Fruit fly (Drosophila melanogaster): ENCODE measurements around the gene CG14891.

CG14891 gene

DNA sequence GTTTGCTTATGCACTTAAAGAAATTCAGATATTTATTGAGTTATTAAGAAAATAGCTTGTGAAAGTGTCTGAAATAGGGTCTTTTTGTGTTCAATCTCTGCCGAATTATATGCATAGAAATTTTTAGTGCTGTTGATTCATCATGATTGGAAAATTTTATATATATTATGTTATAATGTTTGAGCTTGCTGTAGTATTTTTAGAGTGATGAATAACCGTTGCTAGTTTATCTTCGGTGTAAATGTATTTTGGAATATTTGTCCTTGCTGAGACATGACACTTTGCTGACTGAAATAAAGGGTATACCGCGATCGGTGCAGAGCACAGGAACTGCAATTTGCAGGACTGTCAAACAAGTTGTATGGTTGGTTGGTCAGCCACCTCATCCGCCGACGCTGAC, 29.4 kb upstream of the CG14891 start (continued):
- TF ChIP-seq CG11294 (GFP tag; IDR thresholded peaks at IDR 0.05) (no peak), Hr38 (GFP tag; optimal IDR thresholded peaks at IDR 0.05) (no peak), Hr4 (GFP tag; optimal IDR thresholded peaks at IDR 0.05) (peak; percentile 9)

dm6 chr3R:16542538-16542937, 28.8 kb upstream of the CG14891 start:
- TF ChIP-seq CG6163 (GFP tag; IDR thresholded peaks at IDR 0.05) (peak; percentile 6; the same call in 1 of the 3 replicates), CG6808 (GFP tag; optimal IDR thresholded peaks at IDR 0.05) (no peak), eg (GFP tag; IDR thresholded peaks at IDR 0.05) (no peak), Eip78C (GFP tag) (peak; percentile 22), dsx (GFP tag; optimal IDR thresholded peaks at IDR 0.05; ENCODE audit: poor library complexity, severe bottlenecking) (peak; percentile 93), CG6792 (GFP tag; optimal IDR thresholded peaks at IDR 0.05) (no peak), CG34406 (GFP tag; optimal IDR thresholded peaks at IDR 0.05) (no peak)

DNA sequence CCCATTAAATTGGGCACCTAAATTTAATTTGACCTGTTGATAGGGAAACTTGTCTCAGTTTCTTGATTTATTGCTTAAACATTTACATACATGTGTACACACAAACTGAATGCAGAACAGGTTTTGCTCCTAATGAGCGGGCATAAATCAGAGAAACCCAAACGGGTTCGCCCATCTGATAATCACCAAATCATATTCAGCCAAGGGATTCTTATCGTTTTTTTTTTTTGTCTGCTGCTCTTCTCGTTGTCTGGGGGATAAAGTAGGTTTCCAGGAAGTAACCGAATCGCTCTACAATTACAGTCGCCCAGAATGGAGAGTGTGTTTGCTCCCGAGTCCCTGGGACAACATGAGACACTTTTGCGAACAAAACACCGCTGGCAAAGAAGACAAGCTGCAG, 25.6 kb upstream of the CG14891 start:
- no peak for TF ChIP-seq Eip93F (GFP tag; optimal IDR thresholded peaks at IDR 0.05)
- no peak for TF ChIP-seq Lpt (GFP tag; optimal IDR thresholded peaks at IDR 0.05)
- no peak for TF ChIP-seq CG15336 (GFP tag; IDR thresholded peaks at IDR 0.05)
- no peak for TF ChIP-seq spab (GFP tag; optimal IDR thresholded peaks at IDR 0.05)
- TF ChIP-seq CG11294 (GFP tag; IDR thresholded peaks at IDR 0.05): no peak
- TF ChIP-seq ss (GFP tag; optimal IDR thresholded peaks at IDR 0.05): no peak
- no peak for TF ChIP-seq Blimp-1 (GFP tag; optimal IDR thresholded peaks at IDR 0.05)
- peak; percentile 35 for TF ChIP-seq Eip78C (GFP tag)

DNA sequence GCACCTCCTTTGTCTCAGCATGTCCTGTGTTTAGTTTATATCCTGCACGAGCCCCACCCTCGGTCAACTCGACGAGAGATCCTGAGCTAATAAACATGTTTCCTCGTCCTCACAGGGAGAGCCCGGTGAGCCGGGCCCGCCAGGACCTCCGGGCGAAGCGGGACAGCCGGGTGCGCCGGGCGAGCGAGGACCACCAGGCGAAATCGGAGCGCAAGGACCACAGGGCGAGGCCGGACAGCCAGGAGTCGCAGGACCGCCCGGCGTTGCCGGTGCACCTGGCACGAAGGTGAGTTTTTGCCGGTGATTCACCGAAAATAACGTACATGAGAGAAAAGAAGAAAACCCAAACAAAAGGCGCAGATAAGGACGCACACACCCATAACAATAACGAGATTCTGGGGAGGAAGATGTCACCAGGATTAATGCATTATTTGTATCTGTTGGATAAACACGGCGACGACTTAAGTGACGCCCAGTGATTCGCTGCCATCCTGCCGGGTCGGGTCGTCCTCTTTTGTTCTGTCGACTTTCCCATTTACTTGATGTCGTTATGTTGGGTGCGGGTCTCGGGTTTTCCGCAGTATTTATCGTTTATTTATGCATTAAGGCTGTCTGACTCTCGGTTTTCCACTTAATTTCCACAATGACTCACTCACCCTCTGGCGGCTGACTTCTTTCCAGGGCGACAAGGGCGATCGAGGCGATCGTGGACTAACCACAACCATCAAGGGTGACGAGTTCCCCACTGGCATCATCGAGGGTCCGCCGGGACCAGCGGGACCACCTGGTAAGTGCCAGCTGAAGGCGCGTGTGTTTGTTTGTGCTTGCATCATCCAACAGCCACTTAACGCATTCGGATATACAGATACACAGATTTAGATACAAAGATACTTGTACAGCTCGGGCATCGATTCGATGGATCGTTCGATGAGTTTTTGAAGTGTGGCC, 19.4 kb upstream of the CG14891 start:
- TF ChIP-seq acj6 (GFP tag; optimal IDR thresholded peaks at IDR 0.05) (no peak), achi (GFP tag; optimal IDR thresholded peaks at IDR 0.05) (no peak)

- TF ChIP-seq Ets96B (tag; optimal IDR thresholded peaks at IDR 0.05) (no peak), CG32006 (GFP tag; optimal IDR thresholded peaks at IDR 0.05) (peak; percentile 12), Eip78C (GFP tag) (peak; percentile 57)
Measured at dm6 chr3R:16553459-16554230, 17.7 kb upstream of the CG14891 start.

- TF ChIP-seq svp (GFP tag) (peak; percentile 56), topi (GFP tag; optimal IDR thresholded peaks at IDR 0.05) (peak; percentile 8), Hr4 (GFP tag; optimal IDR thresholded peaks at IDR 0.05) (no peak), CG16779 (tag; optimal IDR thresholded peaks at IDR 0.05) (no peak), cyc (GFP tag; optimal IDR thresholded peaks at IDR 0.05) (peak; percentile 26)
Measured at dm6 chr3R:16558623-16559155, 12.6 kb upstream of the CG14891 start.

- TF ChIP-seq pdm3 (GFP tag; optimal IDR thresholded peaks at IDR 0.05) (no peak), fd59A (GFP tag; optimal IDR thresholded peaks at IDR 0.05) (no peak), OdsH (GFP tag; optimal IDR thresholded peaks at IDR 0.05) (no peak), CG10669 (GFP tag; optimal IDR thresholded peaks at IDR 0.05) (no peak), cyc (GFP tag; optimal IDR thresholded peaks at IDR 0.05) (no peak)
Measured at dm6 chr3R:16564775-16565174, 6.5 kb upstream of the CG14891 start.

Measured in whole organism, prepupa.